Fruit fly (Drosophila melanogaster) whole organism, wandering third instar larva: ENCODE results near the gene NK7.1.

Experiments
- Abd-B ChIP-seq: fragments of >200 bp; optimal IDR thresholded peaks from 2 replicates; lab custom pipeline; 2017; ENCODE audit warnings: missing biosample characterization, missing genetic modification characterization
- CG32264 ChIP-seq: fragments of 200-800 bp; sonication (Bioruptor generic); optimal IDR thresholded peaks from 2 replicates; lab custom pipeline; 2016; ENCODE audit warnings: missing biosample characterization, missing genetic modification characterization
- CG9705 ChIP-seq: fragments of 200-800 bp; sonication (Bioruptor generic); optimal IDR thresholded peaks from 2 replicates; lab custom pipeline; 2018; ENCODE audit warnings: missing biosample characterization, mild to moderate bottlenecking, missing genetic modification characterization
- CrebA ChIP-seq: fragments of 200-800 bp; sonication (Bioruptor generic); optimal IDR thresholded peaks from 2 replicates; lab custom pipeline; 2016; ENCODE audit warnings: missing biosample characterization, mild to moderate bottlenecking, missing genetic modification characterization, borderline replicate concordance
- Dfd ChIP-seq: fragments of >200 bp; optimal IDR thresholded peaks from 2 replicates; lab custom pipeline; 2017; ENCODE audit warnings: missing biosample characterization, missing genetic modification characterization
- Dif ChIP-seq: fragments of 200-275, 200-300 bp; sonication (Bioruptor generic); optimal IDR thresholded peaks from 2 replicates; lab custom pipeline; 2018; ENCODE audit warnings: missing biosample characterization, missing genetic modification characterization; ENCODE audit not compliant: partially characterized antibody
- GATAd ChIP-seq: sonication (Bioruptor generic); optimal IDR thresholded peaks from 2 replicates; lab custom pipeline; 2016; ENCODE audit warnings: missing biosample characterization, missing genetic modification characterization
- HLH106 ChIP-seq: fragments of 200-800 bp; optimal IDR thresholded peaks from 3 replicates; lab custom pipeline; 2019; ENCODE audit warnings: missing biosample characterization, mild to moderate bottlenecking, missing genetic modification characterization, moderate library complexity
- Hnf4 ChIP-seq: fragments of 200-800 bp; sonication (Bioruptor generic); optimal IDR thresholded peaks from 2 replicates; lab custom pipeline; 2016; ENCODE audit warnings: missing biosample characterization, mild to moderate bottlenecking, missing genetic modification characterization
- Hr78 ChIP-seq: fragments of >200 bp; optimal IDR thresholded peaks from 2 replicates; lab custom pipeline; 2017; ENCODE audit warnings: missing biosample characterization, missing genetic modification characterization
- Hr83 ChIP-seq: fragments of 200-300 bp; sonication (Bioruptor generic); optimal IDR thresholded peaks from 2 replicates; lab custom pipeline; 2016; ENCODE audit warnings: missing biosample characterization, mild to moderate bottlenecking, missing genetic modification characterization, moderate library complexity; ENCODE audit not compliant: poor library complexity, severe bottlenecking
- Jra ChIP-seq: sonication (Bioruptor generic); optimal IDR thresholded peaks from 2 replicates; lab custom pipeline; 2016; ENCODE audit warnings: missing biosample characterization, missing genetic modification characterization
- Mio ChIP-seq: sonication (Bioruptor generic); optimal IDR thresholded peaks from 2 replicates; lab custom pipeline; 2016; ENCODE audit warnings: missing biosample characterization, missing genetic modification characterization
- N ChIP-seq: fragments of >200 bp; optimal IDR thresholded peaks from 2 replicates; lab custom pipeline; 2018; ENCODE audit warnings: missing biosample characterization, missing external identifiers, missing genetic modification characterization
- OdsH ChIP-seq: fragments of 200-800 bp; sonication (Bioruptor generic); optimal IDR thresholded peaks from 2 replicates; lab custom pipeline; 2016; ENCODE audit warnings: missing biosample characterization, mild to moderate bottlenecking, missing genetic modification characterization
- Rel ChIP-seq, 2 experiments: fragments of 200-800 bp; sonication (Bioruptor generic) in 1 of 2; optimal IDR thresholded peaks; 2 replicates in 1 of 2; 3 replicates in 1 of 2; lab custom pipeline; 2016 to 2019; ENCODE audit warnings: mild to moderate bottlenecking in 2 of 2, missing biosample characterization in 2 of 2, missing genetic modification characterization in 2 of 2, moderate library complexity in 1 of 2
- Sp1 ChIP-seq: fragments of 200-800 bp; sonication (Bioruptor generic); optimal IDR thresholded peaks from 3 replicates; lab custom pipeline; 2019; ENCODE audit warnings: missing biosample characterization, mild to moderate bottlenecking, missing genetic modification characterization, moderate library complexity
- Vsx2 ChIP-seq: fragments of 200-300, 225-300 bp; sonication (Bioruptor generic); optimal IDR thresholded peaks from 2 replicates; lab custom pipeline; 2018; ENCODE audit warnings: missing biosample characterization, missing genetic modification characterization; ENCODE audit not compliant: partially characterized antibody
- br ChIP-seq: fragments of 200-800 bp; sonication (Bioruptor generic); optimal IDR thresholded peaks from 2 replicates; lab custom pipeline; 2016; ENCODE audit warnings: missing biosample characterization, missing genetic modification characterization
- brk ChIP-seq: fragments of 200-800 bp; sonication (Bioruptor generic); optimal IDR thresholded peaks from 2 replicates; lab custom pipeline; 2016; ENCODE audit warnings: missing biosample characterization, mild to moderate bottlenecking, missing genetic modification characterization
- dl ChIP-seq, 2 experiments: fragments of 175-275, 200-275 bp in 1 of 2; fragments of 200-275 bp in 1 of 2; sonication (Bioruptor generic); optimal IDR thresholded peaks; lab custom pipeline; 2018; ENCODE audit warnings: mild to moderate bottlenecking in 2 of 2, missing biosample characterization in 2 of 2, missing genetic modification characterization in 2 of 2, moderate library complexity in 2 of 2; ENCODE audit not compliant: partially characterized antibody in 2 of 2, insufficient read depth in 1 of 2
- dmrt93B ChIP-seq: fragments of 200-800 bp; sonication (Bioruptor generic); optimal IDR thresholded peaks from 2 replicates; lab custom pipeline; 2018; ENCODE audit warnings: missing biosample characterization, mild to moderate bottlenecking, missing genetic modification characterization
- dsf ChIP-seq: sonication (Bioruptor generic); optimal IDR thresholded peaks from 2 replicates; lab custom pipeline; 2016; ENCODE audit warnings: missing biosample characterization, missing genetic modification characterization, borderline replicate concordance
- ey ChIP-seq: fragments of 200-800 bp; sonication (Bioruptor generic); optimal IDR thresholded peaks from 2 replicates; lab custom pipeline; 2016; ENCODE audit warnings: missing biosample characterization, missing genetic modification characterization
- foxo ChIP-seq, 2 experiments: fragments of 200-800 bp; sonication (Bioruptor generic); optimal IDR thresholded peaks; 2 replicates in 1 of 2; 3 replicates in 1 of 2; lab custom pipeline; 2016 to 2017; ENCODE audit warnings: missing biosample characterization in 2 of 2, missing genetic modification characterization in 2 of 2
- fru ChIP-seq: fragments of 200-800 bp; sonication (Bioruptor generic); optimal IDR thresholded peaks from 3 replicates; lab custom pipeline; 2016; ENCODE audit warnings: missing biosample characterization, mild to moderate bottlenecking, missing genetic modification characterization
- h ChIP-seq: fragments of 200-800 bp; sonication (Bioruptor generic); optimal IDR thresholded peaks from 3 replicates; lab custom pipeline; 2016; ENCODE audit warnings: missing biosample characterization, mild to moderate bottlenecking, missing genetic modification characterization
- pan ChIP-seq: fragments of >200 bp; optimal IDR thresholded peaks from 2 replicates; lab custom pipeline; 2017
- psq ChIP-seq: fragments of 200-800 bp; sonication (Bioruptor generic); optimal IDR thresholded peaks from 3 replicates; lab custom pipeline; 2017; ENCODE audit warnings: missing biosample characterization, mild to moderate bottlenecking, missing genetic modification characterization, moderate library complexity
- rgr ChIP-seq: fragments of 200-800 bp; sonication (Bioruptor generic); optimal IDR thresholded peaks from 3 replicates; lab custom pipeline; 2016; ENCODE audit warnings: missing biosample characterization, mild to moderate bottlenecking, missing genetic modification characterization
- sage ChIP-seq: fragments of 200-800 bp; sonication (Bioruptor generic); optimal IDR thresholded peaks from 2 replicates; lab custom pipeline; 2016; ENCODE audit warnings: missing biosample characterization, mild to moderate bottlenecking, missing genetic modification characterization
- usp ChIP-seq: fragments of >200 bp; optimal IDR thresholded peaks from 2 replicates; lab custom pipeline; 2017; ENCODE audit warnings: missing biosample characterization, missing genetic modification characterization
- woc ChIP-seq: sonication (Bioruptor generic); optimal IDR thresholded peaks from 2 replicates; lab custom pipeline; 2016; ENCODE audit warnings: missing biosample characterization, mild to moderate bottlenecking, missing genetic modification characterization

The NK7.1 gene

DNA sequence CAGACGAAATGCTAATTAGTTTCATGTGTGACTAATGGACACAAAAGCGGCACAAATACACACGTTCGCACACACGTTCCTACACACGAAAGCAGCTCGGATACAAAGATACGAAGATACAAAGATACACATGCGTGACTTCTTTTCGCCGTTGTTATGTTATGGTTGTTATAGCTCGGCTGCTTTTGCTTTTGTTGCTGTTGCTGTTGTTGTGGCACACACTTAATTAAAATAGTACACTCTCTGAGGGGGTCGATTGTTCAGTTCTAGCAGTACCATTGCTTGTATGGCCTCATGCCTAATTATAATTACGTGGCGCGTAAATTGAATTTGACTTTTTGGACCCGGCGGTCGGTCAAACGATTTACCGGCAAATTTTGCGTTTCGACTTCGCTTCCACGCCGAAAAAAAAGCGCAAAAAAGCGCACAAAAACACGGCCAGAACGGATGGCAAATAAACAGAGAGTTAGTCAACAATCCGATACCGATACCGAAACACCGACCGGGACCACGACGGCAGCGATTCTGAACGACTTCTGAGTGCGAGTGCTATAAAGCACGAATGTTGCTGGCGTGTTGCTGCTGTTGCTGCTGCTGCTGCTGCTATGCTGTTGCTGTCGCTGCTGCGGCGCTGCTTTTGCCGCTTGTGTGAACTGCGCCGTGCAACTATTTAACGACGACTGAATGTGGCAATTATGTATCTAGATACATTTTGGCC, 3.1 kb downstream of the NK7.1 start:
- TF ChIP-seq psq: no peak
- no peak for TF ChIP-seq CG9705 (GFP tag; lab: Kevin White, UChicago)
- no peak for TF ChIP-seq Sp1
- TF ChIP-seq Hr83: peak; percentile 31
- no peak for TF ChIP-seq rgr (GFP tag; lab: Kevin White, UChicago)
- TF ChIP-seq Dif (GFP tag; lab: Kevin White, UChicago): peak; percentile 18
- no peak for TF ChIP-seq Dfd (GFP tag; lab: Kevin White, UChicago)
- no peak for TF ChIP-seq CrebA (GFP tag; lab: Kevin White, UChicago)
- no peak for TF ChIP-seq Rel (GFP tag; optimal IDR thresholded peaks at IDR 0.05; lab: Kevin White, UChicago)
- TF ChIP-seq Rel (tag; optimal IDR thresholded peaks at IDR 0.05; lab: Kevin White, UChicago): peak; percentile 14
- no peak for TF ChIP-seq ey (GFP tag; lab: Kevin White, UChicago)
- no peak for TF ChIP-seq dmrt93B (GFP tag; lab: Kevin White, UChicago)
- TF ChIP-seq h (GFP tag; lab: Kevin White, UChicago): peak; percentile 2
- TF ChIP-seq GATAd (GFP tag; lab: Kevin White, UChicago): no peak
- peak in 1 of 2 experiments; percentile 5 for TF ChIP-seq foxo (GFP tag; optimal IDR thresholded peaks at IDR 0.05; lab: Kevin White, UChicago)
- peak; percentile 51 for TF ChIP-seq br (GFP tag; lab: Kevin White, UChicago)
- no peak for TF ChIP-seq dl (GFP tag; optimal IDR thresholded peaks at IDR 0.05; lab: Kevin White, UChicago; ENCODE audit: insufficient read depth in 1 of 2, partially characterized antibody in 2 of 2)
- peak; percentile 41 for TF ChIP-seq Vsx2 (GFP tag; lab: Kevin White, UChicago)
- peak; percentile 14 for TF ChIP-seq fru
- TF ChIP-seq CG32264 (GFP tag; lab: Kevin White, UChicago): no peak
- TF ChIP-seq usp (GFP tag; lab: Kevin White, UChicago): no peak
- TF ChIP-seq woc (GFP tag; lab: Kevin White, UChicago): no peak
- TF ChIP-seq Abd-B: no peak
- TF ChIP-seq, all 38 proteins: peak for 8

DNA sequence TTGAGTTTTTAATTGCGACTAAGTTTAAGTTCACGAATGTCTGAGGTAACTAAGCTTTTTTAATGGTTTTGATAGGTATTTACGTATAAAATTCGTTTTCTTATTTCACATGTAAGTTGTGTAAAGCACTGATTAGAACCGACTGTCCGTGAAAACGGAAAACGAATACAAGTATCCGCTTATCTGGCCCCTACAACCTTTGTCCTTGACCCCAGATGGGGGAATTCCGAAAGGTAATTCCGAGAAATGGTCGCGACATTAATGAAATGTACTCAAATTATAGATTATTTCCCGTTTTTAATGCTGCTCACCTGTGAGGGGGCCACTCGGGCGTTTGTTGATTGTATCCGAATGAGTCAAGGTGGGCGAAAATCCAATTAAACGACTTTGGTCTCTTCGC, 5.9 kb downstream of the NK7.1 start:
- no peak for TF ChIP-seq Rel (GFP tag; optimal IDR thresholded peaks at IDR 0.05; lab: Kevin White, UChicago)
- peak; percentile 6 for TF ChIP-seq Rel (tag; optimal IDR thresholded peaks at IDR 0.05; lab: Kevin White, UChicago)
- TF ChIP-seq Jra (GFP tag; lab: Kevin White, UChicago): no peak

DNA sequence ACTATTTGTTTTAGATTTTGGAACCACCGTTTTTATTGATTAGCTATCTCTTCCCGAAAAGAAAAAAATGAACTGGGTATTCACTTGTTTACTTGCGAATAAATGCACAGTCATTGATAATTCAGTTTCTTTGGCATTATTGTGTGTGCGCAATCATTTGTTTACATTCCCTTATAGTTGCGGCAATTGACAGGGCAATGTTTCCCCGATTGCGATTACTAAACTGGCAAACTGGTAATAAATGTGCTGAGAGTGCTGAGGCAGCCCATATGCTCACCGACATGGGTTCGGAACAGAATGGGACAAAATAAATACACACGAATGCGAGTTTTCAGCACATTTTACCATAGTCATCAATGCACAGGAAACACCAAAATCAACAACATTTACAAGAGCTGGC, 6.8 kb downstream of the NK7.1 start:
- TF ChIP-seq GATAd (GFP tag; lab: Kevin White, UChicago) (no peak), dsf (no peak), CrebA (GFP tag; lab: Kevin White, UChicago) (no peak), usp (GFP tag; lab: Kevin White, UChicago) (no peak), Vsx2 (GFP tag; lab: Kevin White, UChicago) (no peak), CG9705 (GFP tag; lab: Kevin White, UChicago) (no peak)

DNA sequence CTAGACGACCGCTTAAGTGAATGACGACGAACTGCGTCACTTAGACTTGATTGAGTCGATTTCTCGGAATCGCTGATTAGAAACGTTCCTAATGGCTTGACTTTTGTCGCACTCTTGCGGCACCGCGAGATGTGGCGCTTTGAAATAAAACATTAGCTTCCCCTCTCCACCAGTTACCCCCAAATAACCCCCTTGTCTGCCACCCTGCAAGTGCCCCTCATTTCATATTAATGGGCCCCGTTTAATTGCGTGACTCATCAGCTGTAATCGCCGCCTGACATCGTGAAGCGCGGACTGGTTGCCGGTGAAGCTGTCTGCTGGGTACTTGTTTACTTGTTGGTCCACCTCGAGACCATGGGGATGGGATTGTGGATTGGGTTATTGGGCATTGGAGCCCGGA, 8.6 kb downstream of the NK7.1 start:
- no peak for TF ChIP-seq HLH106 (tag; lab: Kevin White, UChicago)
- no peak for TF ChIP-seq Hr78 (GFP tag; lab: Kevin White, UChicago)
- no peak for TF ChIP-seq pan (lab: Kevin White, UChicago)
- no peak for TF ChIP-seq OdsH
- no peak for TF ChIP-seq Abd-B
- TF ChIP-seq Hr83: no peak
- no peak for TF ChIP-seq sage (GFP tag; lab: Kevin White, UChicago)
- no peak for TF ChIP-seq Mio (GFP tag; lab: Kevin White, UChicago)
- TF ChIP-seq Sp1: no peak
- no peak for TF ChIP-seq N (GFP tag; lab: Kevin White, UChicago)
- TF ChIP-seq Rel (GFP tag; optimal IDR thresholded peaks at IDR 0.05; lab: Kevin White, UChicago): no peak
- no peak for TF ChIP-seq Rel (tag; optimal IDR thresholded peaks at IDR 0.05; lab: Kevin White, UChicago)
- no peak for TF ChIP-seq CG9705 (GFP tag; lab: Kevin White, UChicago)
- no peak for TF ChIP-seq Hnf4 (GFP tag; lab: Kevin White, UChicago)
- no peak for TF ChIP-seq foxo (GFP tag; optimal IDR thresholded peaks at IDR 0.05; lab: Kevin White, UChicago)
- no peak for TF ChIP-seq h (GFP tag; lab: Kevin White, UChicago)
- no peak for TF ChIP-seq dmrt93B (GFP tag; lab: Kevin White, UChicago)
- no peak for TF ChIP-seq brk (GFP tag; lab: Kevin White, UChicago)
- TF ChIP-seq usp (GFP tag; lab: Kevin White, UChicago): no peak
- TF ChIP-seq br (GFP tag; lab: Kevin White, UChicago): no peak
